Fruit fly (Drosophila melanogaster): Measurements from ENCODE around the gene rdgA.

rdgA gene

dm6 chrX:8897859-8898427 is 8.9 kb upstream of the rdgA start, which contains the start of gene Moe (continued):
- TF ChIP-seq CG9797 (GFP tag; optimal IDR thresholded peaks at IDR 0.05) (peak; percentile 44), sens (GFP tag) (peak; percentile 82), esg (GFP tag; conservative IDR thresholded peaks at IDR 0.05) (no peak), CG4404 (GFP tag; IDR thresholded peaks at IDR 0.05) (peak; percentile 15; the same call in 1 of the 2 replicates), Hmr (GFP tag; optimal IDR thresholded peaks at IDR 0.05) (peak; percentile 61), gem (tag; optimal IDR thresholded peaks at IDR 0.05) (peak; percentile 49), CG7357 (GFP tag; IDR thresholded peaks at IDR 0.05) (no peak), HmgZ (tag; optimal IDR thresholded peaks at IDR 0.05) (peak; percentile 30), dan (GFP tag; IDR thresholded peaks at IDR 0.05) (no peak), inv (GFP tag; IDR thresholded peaks at IDR 0.05; ENCODE audit: partially characterized antibody) (peak; percentile 75), bbx (GFP tag; IDR thresholded peaks at IDR 0.05; ENCODE audit: partially characterized antibody) (peak; percentile 88), CG4360 (GFP tag; IDR thresholded peaks at IDR 0.05) (no peak), caup (GFP tag; optimal IDR thresholded peaks at IDR 0.05; ENCODE audit: severe bottlenecking) (peak; percentile 44), CG14050 (GFP tag; IDR thresholded peaks at IDR 0.05) (no peak), jumu (GFP tag; optimal IDR thresholded peaks at IDR 0.05) (peak; percentile 62), Dip2 (GFP tag; IDR thresholded peaks at IDR 0.05) (no peak), zfh1 (GFP tag; IDR thresholded peaks at IDR 0.05) (peak; percentile 44; the same call in 1 of the 3 replicates), pum (GFP tag; optimal IDR thresholded peaks at IDR 0.05) (peak; percentile 50), Myb (GFP tag; optimal IDR thresholded peaks at IDR 0.05) (peak; percentile 79), danr (GFP tag; IDR thresholded peaks at IDR 0.05) (peak; percentile 10; the same call in 1 of the 2 replicates), CG10462 (GFP tag; optimal IDR thresholded peaks at IDR 0.05) (peak; percentile 35), ase (GFP tag; IDR thresholded peaks at IDR 0.05) (no peak), knrl (GFP tag; IDR thresholded peaks at IDR 0.05; ENCODE audit: partially characterized antibody) (peak; percentile 78), Xrp1 (GFP tag; IDR thresholded peaks at IDR 0.05) (peak; percentile 25; the same call in 1 of the 2 replicates), CG12236 (GFP tag; optimal IDR thresholded peaks at IDR 0.05) (no peak), bab2 (GFP tag; optimal IDR thresholded peaks at IDR 0.05) (peak; percentile 64), BtbVII (GFP tag; optimal IDR thresholded peaks at IDR 0.05) (no peak), Mrtf (GFP tag; IDR thresholded peaks at IDR 0.05) (peak; percentile 4; the same call in 1 of the 3 replicates), nom (GFP tag; optimal IDR thresholded peaks at IDR 0.05) (peak; percentile 81), sisA (GFP tag; IDR thresholded peaks at IDR 0.05) (peak; percentile 62), hth (optimal IDR thresholded peaks at IDR 0.05) (no peak), CG3847 (GFP tag; IDR thresholded peaks at IDR 0.05) (peak; percentile 78), fu2 (GFP tag; optimal IDR thresholded peaks at IDR 0.05) (peak; percentile 51), CG12659 (GFP tag; optimal IDR thresholded peaks at IDR 0.05) (peak; percentile 57), CG18476 (GFP tag; optimal IDR thresholded peaks at IDR 0.05) (no peak), Hmx (GFP tag; optimal IDR thresholded peaks at IDR 0.05) (no peak), B-H1 (GFP tag; IDR thresholded peaks at IDR 0.05) (no peak), twi (tag; optimal IDR thresholded peaks at IDR 0.05) (no peak), CG31365 (tag; optimal IDR thresholded peaks at IDR 0.05) (no peak), CG11695 (GFP tag; IDR thresholded peaks at IDR 0.05) (no peak), Gsc (GFP tag; IDR thresholded peaks at IDR 0.05) (no peak), CG15601 (tag; optimal IDR thresholded peaks at IDR 0.05) (no peak), Hr3 (GFP tag; optimal IDR thresholded peaks at IDR 0.05) (peak; percentile 62), CG3838 (GFP tag; optimal IDR thresholded peaks at IDR 0.05) (no peak), CG13287 (GFP tag; IDR thresholded peaks at IDR 0.05; ENCODE audit: partially characterized antibody) (peak; percentile 84), HLH4C (GFP tag; IDR thresholded peaks at IDR 0.05; ENCODE audit: partially characterized antibody) (peak; percentile 60), emc (GFP tag; optimal IDR thresholded peaks at IDR 0.05) (peak; percentile 12), CG9727 (GFP tag; optimal IDR thresholded peaks at IDR 0.05) (peak; percentile 13), CG11696 (GFP tag; IDR thresholded peaks at IDR 0.05) (0 out of 2 replicates have a peak, but pooled peaks have one; percentile 20), CG7372 (GFP tag; IDR thresholded peaks at IDR 0.05) (no peak), CG13424 (tag; optimal IDR thresholded peaks at IDR 0.05) (peak; percentile 39)

Measured in whole organism, embryonic.